Fruit fly (Drosophila melanogaster) whole organism, pupa: ENCODE results near the gene CG8960.

ENCODE experiments used
- CG10348 ChIP-seq: fragments of 200-800 bp; sonication (Bioruptor generic); IDR thresholded peaks from 2 replicates; pipeline ENCODE4 v1.3.6; 2022; ENCODE audit warnings: missing biosample characterization, missing genetic modification characterization
- CG12605 ChIP-seq: fragments of 200-800 bp; sonication (Bioruptor generic); IDR thresholded peaks from 2 replicates; pipeline ENCODE4 v1.3.6; 2022; ENCODE audit warnings: missing biosample characterization, missing genetic modification characterization
- CG13204 ChIP-seq: fragments of 200-800 bp; sonication (Bioruptor generic); optimal IDR thresholded peaks from 2 replicates; lab custom pipeline; 2018; ENCODE audit warnings: missing biosample characterization, mild to moderate bottlenecking, missing genetic modification characterization, moderate library complexity
- CG14655 ChIP-seq: fragments of 200-800 bp; sonication (Bioruptor generic); optimal IDR thresholded peaks from 3 replicates; lab custom pipeline; 2017; ENCODE audit warnings: mild to moderate bottlenecking, missing biosample characterization, missing genetic modification reagents, missing genetic modification characterization
- CG15710 ChIP-seq: fragments of 200-800 bp; sonication (Bioruptor generic); optimal IDR thresholded peaks from 2 replicates; lab custom pipeline; 2018; ENCODE audit warnings: missing biosample characterization, mild to moderate bottlenecking, missing genetic modification characterization, moderate library complexity
- CG17806 ChIP-seq: fragments of 200-800 bp; sonication (Bioruptor generic); optimal IDR thresholded peaks from 2 replicates; lab custom pipeline; 2018; ENCODE audit warnings: missing biosample characterization, mild to moderate bottlenecking, missing genetic modification characterization, moderate library complexity
- CG32121 ChIP-seq: fragments of 200-800 bp; sonication (Bioruptor generic); IDR thresholded peaks from 2 replicates; pipeline ENCODE4 v1.3.6; 2022; ENCODE audit warnings: missing biosample characterization, missing genetic modification characterization
- CG34367 ChIP-seq: fragments of 200-800 bp; sonication (Bioruptor generic); optimal IDR thresholded peaks from 2 replicates; lab custom pipeline; 2018; ENCODE audit warnings: missing biosample characterization, mild to moderate bottlenecking, missing genetic modification characterization
- CG8159 ChIP-seq: fragments of 200-800 bp; sonication (Bioruptor generic); optimal IDR thresholded peaks from 3 replicates; lab custom pipeline; 2018; ENCODE audit warnings: missing biosample characterization, mild to moderate bottlenecking, missing genetic modification characterization, moderate library complexity
- CG8301 ChIP-seq: fragments of 200-800 bp; sonication (Bioruptor generic); optimal IDR thresholded peaks from 2 replicates; lab custom pipeline; 2018; ENCODE audit warnings: missing biosample characterization, mild to moderate bottlenecking, missing genetic modification characterization
- CG9948 ChIP-seq: fragments of 200-800 bp; sonication (Bioruptor generic); optimal IDR thresholded peaks from 2 replicates; lab custom pipeline; 2018; ENCODE audit warnings: missing biosample characterization, mild to moderate bottlenecking, missing genetic modification characterization, moderate library complexity
- D1 ChIP-seq: fragments of 200-800 bp; sonication (Bioruptor generic); optimal IDR thresholded peaks from 2 replicates; lab custom pipeline; 2018; ENCODE audit warnings: missing biosample characterization, mild to moderate bottlenecking, missing genetic modification characterization, moderate library complexity
- EcR ChIP-seq: fragments of 200-800 bp; sonication (Bioruptor generic); optimal IDR thresholded peaks from 3 replicates; lab custom pipeline; 2019; ENCODE audit warnings: missing biosample characterization, missing genetic modification characterization, mild to moderate bottlenecking, moderate library complexity, missing genetic modification reagents
- Ets98B ChIP-seq: fragments of 200-800 bp; sonication (Bioruptor generic); IDR thresholded peaks from 2 replicates; pipeline ENCODE4 v1.3.6; 2022; ENCODE audit warnings: missing biosample characterization, missing genetic modification characterization
- Pif1A ChIP-seq: fragments of 200-800 bp; sonication (Bioruptor generic); optimal IDR thresholded peaks from 3 replicates; lab custom pipeline; 2016; ENCODE audit warnings: missing biosample characterization, missing genetic modification characterization
- Pif1B ChIP-seq: fragments of 200-800 bp; sonication (Bioruptor generic); optimal IDR thresholded peaks from 3 replicates; lab custom pipeline; 2016; ENCODE audit warnings: missing biosample characterization, missing genetic modification characterization
- Snoo ChIP-seq: fragments of 200-800 bp; sonication (Bioruptor generic); optimal IDR thresholded peaks from 3 replicates; lab custom pipeline; 2017; ENCODE audit warnings: missing biosample characterization, mild to moderate bottlenecking, missing genetic modification characterization, inconsistent platforms
- fd96Ca ChIP-seq: fragments of 200-800 bp; sonication (Bioruptor generic); IDR thresholded peaks from 3 replicates; pipeline ENCODE4 v1.3.6; 2022; ENCODE audit warnings: missing biosample characterization, missing genetic modification characterization
- gl ChIP-seq: fragments of 200-800 bp; sonication (Bioruptor generic); optimal IDR thresholded peaks from 2 replicates; lab custom pipeline; 2018; ENCODE audit warnings: missing biosample characterization, mild to moderate bottlenecking, missing genetic modification characterization
- rn ChIP-seq: fragments of 200-800 bp; sonication (Bioruptor generic); IDR thresholded peaks from 2 replicates; pipeline ENCODE4 v1.3.6; 2022; ENCODE audit warnings: missing biosample characterization, missing genetic modification characterization

The CG8960 gene

dm6 chr3L:2170885-2171526 lies 25.8 kb upstream of the CG8960 start, which contains the start of gene CG5704:
Gene CG5704, minus strand, starts transcription at chr3L:2170971.
- TF ChIP-seq Ets98B (GFP tag; lab: Robert Waterston, UW), result no peak
- TF ChIP-seq EcR, result no peak
- TF ChIP-seq CG15710 (tag; lab: Kevin White, UChicago), result no peak
- TF ChIP-seq Pif1A, result no peak
- no peak for TF ChIP-seq CG32121 (GFP tag; lab: Robert Waterston, UW)
- no peak for TF ChIP-seq CG12605 (GFP tag; lab: Robert Waterston, UW)
- TF ChIP-seq CG17806 (tag; lab: Kevin White, UChicago), result no peak
- no peak for TF ChIP-seq CG10348 (GFP tag; lab: Robert Waterston, UW)
- TF ChIP-seq CG9948 (tag; lab: Kevin White, UChicago), result no peak
- no peak for TF ChIP-seq CG14655
- no peak for TF ChIP-seq Pif1B (GFP tag; lab: Kevin White, UChicago)
- TF ChIP-seq D1 (tag; lab: Kevin White, UChicago), result no peak
- no peak for TF ChIP-seq Snoo (tag; lab: Kevin White, UChicago)

dm6 chr3L:2174232-2174631 lies 22.6 kb upstream of the CG8960 start, which contains the start of gene CG15820:
Gene CG15820, minus strand, starts transcription at chr3L:2174332.
- TF ChIP-seq CG17806 (tag; lab: Kevin White, UChicago) (no peak), D1 (tag; lab: Kevin White, UChicago) (no peak), CG32121 (GFP tag; lab: Robert Waterston, UW) (no peak), CG12605 (GFP tag; lab: Robert Waterston, UW) (no peak), rn (GFP tag; lab: Robert Waterston, UW) (no peak), CG13204 (GFP tag; lab: Kevin White, UChicago) (no peak), Snoo (tag; lab: Kevin White, UChicago) (no peak), CG14655 (no peak), CG34367 (tag; lab: Kevin White, UChicago) (no peak)

dm6 chr3L:2185630-2186029 lies 11.2 kb upstream of the CG8960 start, which contains the start of gene CG13810:
Gene CG13810, plus strand, starts transcription at chr3L:2185930.
- TF ChIP-seq gl, result no peak

- TF ChIP-seq CG12605 (GFP tag; lab: Robert Waterston, UW) (no peak), CG15710 (tag; lab: Kevin White, UChicago) (no peak), CG32121 (GFP tag; lab: Robert Waterston, UW) (no peak), CG8159 (tag; lab: Kevin White, UChicago) (no peak), CG10348 (GFP tag; lab: Robert Waterston, UW) (no peak), Pif1B (GFP tag; lab: Kevin White, UChicago) (no peak), CG34367 (tag; lab: Kevin White, UChicago) (no peak)
These were observed 5.3 kb upstream of the CG8960 start for dm6 chr3L:2191512-2191911.

- TF ChIP-seq fd96Ca (GFP tag; lab: Robert Waterston, UW), result no peak; the same call in 2 of the 3 replicates
- TF ChIP-seq CG10348 (GFP tag; lab: Robert Waterston, UW), result no peak
- no peak for TF ChIP-seq CG15710 (tag; lab: Kevin White, UChicago)
- TF ChIP-seq CG12605 (GFP tag; lab: Robert Waterston, UW), result no peak
- no peak for TF ChIP-seq CG34367 (tag; lab: Kevin White, UChicago)
- TF ChIP-seq Ets98B (GFP tag; lab: Robert Waterston, UW), result no peak
- no peak for TF ChIP-seq CG17806 (tag; lab: Kevin White, UChicago)
- no peak for TF ChIP-seq rn (GFP tag; lab: Robert Waterston, UW)
- no peak for TF ChIP-seq CG9948 (tag; lab: Kevin White, UChicago)
- no peak for TF ChIP-seq Pif1B (GFP tag; lab: Kevin White, UChicago)
- no peak for TF ChIP-seq gl
- no peak for TF ChIP-seq Snoo (tag; lab: Kevin White, UChicago)
- TF ChIP-seq CG8301, result no peak
- no peak for TF ChIP-seq Pif1A
- TF ChIP-seq CG14655, result no peak
- no peak for TF ChIP-seq D1 (tag; lab: Kevin White, UChicago)
- TF ChIP-seq EcR, result no peak
- TF ChIP-seq CG32121 (GFP tag; lab: Robert Waterston, UW), result no peak
- TF ChIP-seq, all 21 proteins: peak for 0
These were observed 4.8 kb upstream of the CG8960 start, which contains the start of gene CG5707 for dm6 chr3L:2191994-2192450. Gene CG5707, minus strand, starts transcription at chr3L:2192221.

- TF ChIP-seq EcR (no peak), CG15710 (tag; lab: Kevin White, UChicago) (no peak)
These were observed 15.6 kb downstream of the CG8960 start, which contains the start of gene CG15878 for dm6 chr3L:2212403-2212802. Gene CG15878, minus strand, starts transcription at chr3L:2212503.
